Fruit fly (Drosophila melanogaster): Measurements from ENCODE around the gene Cds.

Cds gene

dm6 chr3L:8177795-8178564 lies 50.4 kb downstream of the Cds start, which contains the start of gene Nmt (continued):
- TF ChIP-seq Rfx (GFP tag; IDR thresholded peaks at IDR 0.05) (no peak), jing (GFP tag; optimal IDR thresholded peaks at IDR 0.05) (no peak), Max (GFP tag; optimal IDR thresholded peaks at IDR 0.05) (no peak), Hey (tag; optimal IDR thresholded peaks at IDR 0.05) (no peak), CG1647 (GFP tag; optimal IDR thresholded peaks at IDR 0.05) (no peak), CG17802 (tag; optimal IDR thresholded peaks at IDR 0.05) (no peak), dm (GFP tag; optimal IDR thresholded peaks at IDR 0.05) (no peak), Sry-δ (GFP tag; optimal IDR thresholded peaks at IDR 0.05) (peak; percentile 68), CG10366 (GFP tag; IDR thresholded peaks at IDR 0.05) (peak; percentile 70), CG1233 (GFP tag; optimal IDR thresholded peaks at IDR 0.05) (no peak), sna (GFP tag; IDR thresholded peaks at IDR 0.05; ENCODE audit: partially characterized antibody) (peak; percentile 75), CG18262 (tag; optimal IDR thresholded peaks at IDR 0.05) (no peak), az2 (GFP tag; optimal IDR thresholded peaks at IDR 0.05) (peak; percentile 5), dysf (GFP tag; IDR thresholded peaks at IDR 0.05) (no peak), seq (GFP tag; IDR thresholded peaks at IDR 0.05) (no peak), CG3065 (GFP tag; optimal IDR thresholded peaks at IDR 0.05) (no peak), cg (GFP tag; optimal IDR thresholded peaks at IDR 0.05) (no peak), CG16779 (GFP tag; IDR thresholded peaks at IDR 0.05) (no peak), Mad (GFP tag; optimal IDR thresholded peaks at IDR 0.05) (no peak), CG12236 (GFP tag; optimal IDR thresholded peaks at IDR 0.05) (no peak), CG16813 (GFP tag; IDR thresholded peaks at IDR 0.05; ENCODE audit: partially characterized antibody) (peak; percentile 82), Hr78 (GFP tag; optimal IDR thresholded peaks at IDR 0.05) (peak in 1 of 2 experiments; percentile 18), grau (tag; optimal IDR thresholded peaks at IDR 0.05) (peak; percentile 91), Hmr (GFP tag; optimal IDR thresholded peaks at IDR 0.05) (peak; percentile 28), CG8388 (GFP tag; optimal IDR thresholded peaks at IDR 0.05) (no peak), hb (GFP tag; IDR thresholded peaks at IDR 0.05; ENCODE audit: partially characterized antibody) (0 out of 3 replicates have a peak, but pooled peaks have one; percentile 24), luna (GFP tag; optimal IDR thresholded peaks at IDR 0.05) (no peak), CG31388 (GFP tag; optimal IDR thresholded peaks at IDR 0.05) (no peak), Trl (optimal IDR thresholded peaks at IDR 0.05) (no peak), Trl (GFP tag; optimal IDR thresholded peaks at IDR 0.05) (no peak), lmd (GFP tag; IDR thresholded peaks at IDR 0.05) (no peak), Ets65A (GFP tag) (peak; percentile 90), CG4282 (GFP tag; optimal IDR thresholded peaks at IDR 0.05) (no peak), Myb (GFP tag; optimal IDR thresholded peaks at IDR 0.05) (no peak), ash1 (GFP tag; optimal IDR thresholded peaks at IDR 0.05) (no peak), CG33213 (GFP tag; optimal IDR thresholded peaks at IDR 0.05) (no peak), mirr (GFP tag; optimal IDR thresholded peaks at IDR 0.05) (no peak), CG4404 (GFP tag; IDR thresholded peaks at IDR 0.05) (no peak), CG7928 (GFP tag; optimal IDR thresholded peaks at IDR 0.05) (no peak), Poxn (GFP tag; IDR thresholded peaks at IDR 0.05) (no peak), CG7745 (tag; optimal IDR thresholded peaks at IDR 0.05) (no peak), CG3838 (GFP tag; optimal IDR thresholded peaks at IDR 0.05) (no peak), gsb (GFP tag; IDR thresholded peaks at IDR 0.05) (no peak), CG32772 (GFP tag; IDR thresholded peaks at IDR 0.05) (no peak), Side (GFP tag; optimal IDR thresholded peaks at IDR 0.05) (no peak), bcd (GFP tag; optimal IDR thresholded peaks at IDR 0.05) (no peak), nerfin-2 (GFP tag; IDR thresholded peaks at IDR 0.05; ENCODE audit: partially characterized antibody) (peak; percentile 51; the same call in 1 of the 2 replicates), CG17385 (GFP tag; optimal IDR thresholded peaks at IDR 0.05) (peak; percentile 17), stwl (tag; optimal IDR thresholded peaks at IDR 0.05) (peak; percentile 52), fru (optimal IDR thresholded peaks at IDR 0.05) (no peak), slbo (GFP tag; IDR thresholded peaks at IDR 0.05) (peak; percentile 82)
